Worm (Caenorhabditis elegans): ENCODE measurements around the gene F59F5.3.

F59F5.3 gene

ce11 chrX:10566775-10567174, 24.6 kb upstream of the F59F5.3 start:
- no peak for TF ChIP-seq peb-1 (tag; optimal IDR thresholded peaks at IDR 0.05)
- TF ChIP-seq dmd-4 (tag; optimal IDR thresholded peaks at IDR 0.05), result no peak
- peak; percentile 56 for TF ChIP-seq fos-1 (tag; optimal IDR thresholded peaks at IDR 0.05)
- no peak for TF ChIP-seq elt-3 (tag; optimal IDR thresholded peaks at IDR 0.05)
- peak in 1 of 2 experiments; percentile 54 for TF ChIP-seq lsy-2 (tag; optimal IDR thresholded peaks at IDR 0.05)
- peak; percentile 48 for TF ChIP-seq gmeb-1 (tag; optimal IDR thresholded peaks at IDR 0.05)
- no peak for TF ChIP-seq elt-1 (tag; optimal IDR thresholded peaks at IDR 0.05)
- peak; percentile 24 for TF ChIP-seq nhr-129 (tag; optimal IDR thresholded peaks at IDR 0.05)
- TF ChIP-seq Y55F3AM.14 (GFP tag; optimal IDR thresholded peaks at IDR 0.05), result no peak
- peak; percentile 56 for TF ChIP-seq crh-2 (tag; optimal IDR thresholded peaks at IDR 0.05)
- TF ChIP-seq sma-9 (GFP tag; optimal IDR thresholded peaks at IDR 0.05), result peak; percentile 37
- no peak for TF ChIP-seq sma-9 (tag; optimal IDR thresholded peaks at IDR 0.05)
- no peak for TF ChIP-seq nhr-11 (tag; optimal IDR thresholded peaks at IDR 0.05)
- no peak for TF ChIP-seq nhr-237 (tag; optimal IDR thresholded peaks at IDR 0.05)
- TF ChIP-seq ceh-82 (tag; optimal IDR thresholded peaks at IDR 0.05), result no peak
- peak; percentile 7 for TF ChIP-seq F13H6.1 (tag; optimal IDR thresholded peaks at IDR 0.05)
- TF ChIP-seq nhr-6 (tag; optimal IDR thresholded peaks at IDR 0.05), result no peak
- TF ChIP-seq lin-13 (GFP tag; optimal IDR thresholded peaks at IDR 0.05), result peak; percentile 9
- peak; percentile 74 for TF ChIP-seq unc-55 (GFP tag; optimal IDR thresholded peaks at IDR 0.05)
- TF ChIP-seq ztf-1 (GFP tag; conservative IDR thresholded peaks at IDR 0.05), result no peak
- peak; percentile 33 for TF ChIP-seq C34F6.9 (tag; optimal IDR thresholded peaks at IDR 0.05)
- TF ChIP-seq mab-5 (tag; optimal IDR thresholded peaks at IDR 0.05), result no peak
- no peak for TF ChIP-seq unc-62 (GFP tag; optimal IDR thresholded peaks at IDR 0.05)
- TF ChIP-seq skn-1 (tag; optimal IDR thresholded peaks at IDR 0.05), result no peak
- TF ChIP-seq nhr-10 (tag; optimal IDR thresholded peaks at IDR 0.05), result no peak
- peak; percentile 30 for TF ChIP-seq blmp-1 (tag; optimal IDR thresholded peaks at IDR 0.05; ENCODE audit: insufficient read depth)

DNA sequence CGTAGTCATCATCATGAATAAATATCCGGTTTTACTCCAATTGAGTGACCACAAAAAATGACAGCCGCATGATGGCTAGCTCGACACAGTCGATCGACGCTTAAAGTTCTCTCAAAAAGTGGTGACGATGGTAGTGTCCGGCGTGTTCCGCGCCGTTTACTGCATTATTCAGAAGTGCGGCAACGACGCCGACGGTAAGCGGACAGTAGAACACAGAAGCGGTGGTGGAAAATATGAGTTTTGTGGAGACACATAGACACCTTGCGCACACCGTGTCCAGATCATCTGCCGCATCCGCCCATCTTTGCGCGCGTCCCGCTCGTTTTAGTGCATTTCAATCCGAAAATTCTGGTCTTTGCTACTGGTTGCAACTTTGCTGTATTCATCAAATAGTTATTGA, 17.0 kb upstream of the F59F5.3 start, which contains the start of gene F59F5.7:
TSS of gene F59F5.7 (plus strand) at position 301 of the 400 bp plus-strand sequence.
- no peak for TF ChIP-seq nhr-12 (tag; optimal IDR thresholded peaks at IDR 0.05)

- no peak for TF ChIP-seq ztf-4 (tag; optimal IDR thresholded peaks at IDR 0.05)
- TF ChIP-seq nhr-21 (tag; optimal IDR thresholded peaks at IDR 0.05), result no peak
- no peak for TF ChIP-seq sem-4 (tag; optimal IDR thresholded peaks at IDR 0.05)
Measured at ce11 chrX:10556764-10557163, 14.6 kb upstream of the F59F5.3 start.

ce11 chrX:10555189-10555964, 13.2 kb upstream of the F59F5.3 start, which contains the start of gene syd-2:
Gene syd-2, minus strand, starts transcription at chrX:10555239.
- TF ChIP-seq unc-55 (GFP tag; optimal IDR thresholded peaks at IDR 0.05) (peak; percentile 44), ZK546.5 (tag; optimal IDR thresholded peaks at IDR 0.05) (no peak), skn-1 (tag; optimal IDR thresholded peaks at IDR 0.05) (no peak), ceh-16 (tag; optimal IDR thresholded peaks at IDR 0.05) (peak; percentile 54), nhr-237 (tag; optimal IDR thresholded peaks at IDR 0.05) (no peak), alr-1 (tag; optimal IDR thresholded peaks at IDR 0.05) (peak; percentile 98), crh-2 (tag; optimal IDR thresholded peaks at IDR 0.05) (peak; percentile 74), nhr-21 (tag; optimal IDR thresholded peaks at IDR 0.05) (peak; percentile 46), lin-11 (tag; optimal IDR thresholded peaks at IDR 0.05) (peak; percentile 67), Y55F3AM.14 (GFP tag; optimal IDR thresholded peaks at IDR 0.05) (peak; percentile 76), ztf-11 (tag; optimal IDR thresholded peaks at IDR 0.05) (no peak), nhr-6 (tag; optimal IDR thresholded peaks at IDR 0.05) (peak; percentile 18), dmd-4 (tag; optimal IDR thresholded peaks at IDR 0.05) (no peak), mbf-1 (tag; optimal IDR thresholded peaks at IDR 0.05) (no peak), nhr-77 (tag; optimal IDR thresholded peaks at IDR 0.05) (peak; percentile 20), fos-1 (tag; optimal IDR thresholded peaks at IDR 0.05) (peak; percentile 65), ztf-1 (GFP tag; conservative IDR thresholded peaks at IDR 0.05) (no peak), ama-1 (optimal IDR thresholded peaks at IDR 0.05) (no peak), peb-1 (tag; optimal IDR thresholded peaks at IDR 0.05) (no peak), nhr-10 (tag; optimal IDR thresholded peaks at IDR 0.05) (no peak), ztf-4 (tag; optimal IDR thresholded peaks at IDR 0.05) (no peak), snpc-4 (tag; optimal IDR thresholded peaks at IDR 0.05) (peak; percentile 51), elt-1 (tag; optimal IDR thresholded peaks at IDR 0.05) (no peak), R02D3.7 (tag; optimal IDR thresholded peaks at IDR 0.05) (no peak), mdl-1 (tag; optimal IDR thresholded peaks at IDR 0.05) (peak; percentile 40 to 75), blmp-1 (tag; optimal IDR thresholded peaks at IDR 0.05; ENCODE audit: insufficient read depth) (peak; percentile 22), ceh-82 (tag; optimal IDR thresholded peaks at IDR 0.05) (peak; percentile 8), nhr-12 (tag; optimal IDR thresholded peaks at IDR 0.05) (no peak), gmeb-1 (tag; optimal IDR thresholded peaks at IDR 0.05) (no peak), elt-3 (tag; optimal IDR thresholded peaks at IDR 0.05) (no peak), lsy-2 (tag; optimal IDR thresholded peaks at IDR 0.05) (peak; percentile 56 to 69), sma-3 (GFP tag; optimal IDR thresholded peaks at IDR 0.05) (peak; percentile 33), mab-5 (tag; optimal IDR thresholded peaks at IDR 0.05) (peak; percentile 67), nhr-23 (tag; optimal IDR thresholded peaks at IDR 0.05) (no peak), C34F6.9 (tag; optimal IDR thresholded peaks at IDR 0.05) (peak; percentile 80), lin-39 (tag; optimal IDR thresholded peaks at IDR 0.05) (peak; percentile 81)
